Worm (Caenorhabditis elegans): ENCODE measurements around the gene ser-6.

ser-6 gene

DNA sequence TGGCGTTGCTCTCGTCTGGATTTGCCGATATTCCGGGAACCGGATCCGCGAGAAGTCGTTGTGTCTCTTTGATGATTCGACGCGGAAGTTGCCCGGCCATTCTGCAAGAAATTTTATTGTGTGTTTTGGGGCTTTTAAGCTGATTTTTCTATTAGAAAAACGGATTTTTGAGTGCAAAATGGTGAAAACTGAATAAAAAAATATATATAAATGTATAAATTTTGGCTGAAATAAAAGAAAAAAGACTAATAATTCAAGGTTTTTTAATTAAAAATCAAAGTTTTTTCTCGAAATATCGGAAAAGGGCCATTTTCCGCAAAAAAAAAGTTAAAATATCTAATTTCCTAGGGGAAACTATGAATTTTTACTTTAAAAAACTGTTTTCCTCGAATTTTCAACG is 34.3 kb upstream of the ser-6 start, which contains the start of gene ubc-13:
ubc-13 (minus strand) TSS at position 101 of the 400 bp plus-strand sequence.
- TF ChIP-seq pqm-1 (tag; optimal IDR thresholded peaks at IDR 0.05) (no peak), ceh-30 (tag; optimal IDR thresholded peaks at IDR 0.05) (no peak), ets-4 (tag; optimal IDR thresholded peaks at IDR 0.05) (no peak), sox-2 (GFP tag; IDR thresholded peaks at IDR 0.05) (no peak), pat-9 (tag; optimal IDR thresholded peaks at IDR 0.05) (no peak), unc-42 (tag; optimal IDR thresholded peaks at IDR 0.05) (no peak), fkh-10 (GFP tag; optimal IDR thresholded peaks at IDR 0.05) (no peak), K02D7.2 (tag; optimal IDR thresholded peaks at IDR 0.05) (no peak), ceh-48 (tag; optimal IDR thresholded peaks at IDR 0.05) (no peak), ceh-6 (GFP tag; optimal IDR thresholded peaks at IDR 0.05) (no peak), unc-86 (tag; optimal IDR thresholded peaks at IDR 0.05) (no peak), ceh-24 (tag; optimal IDR thresholded peaks at IDR 0.05) (no peak), F13H6.1 (tag; optimal IDR thresholded peaks at IDR 0.05) (no peak), elt-2 (tag; optimal IDR thresholded peaks at IDR 0.05) (no peak), pag-3 (tag; optimal IDR thresholded peaks at IDR 0.05; ENCODE audit: borderline replicate concordance) (no peak), rnt-1 (tag; optimal IDR thresholded peaks at IDR 0.05) (no peak), hlh-13 (GFP tag; optimal IDR thresholded peaks at IDR 0.05) (no peak), eyg-1 (tag; optimal IDR thresholded peaks at IDR 0.05) (no peak), K09A11.1 (tag; optimal IDR thresholded peaks at IDR 0.05; ENCODE audit: insufficient read depth) (no peak), pha-4 (tag; optimal IDR thresholded peaks at IDR 0.05) (no peak)

DNA sequence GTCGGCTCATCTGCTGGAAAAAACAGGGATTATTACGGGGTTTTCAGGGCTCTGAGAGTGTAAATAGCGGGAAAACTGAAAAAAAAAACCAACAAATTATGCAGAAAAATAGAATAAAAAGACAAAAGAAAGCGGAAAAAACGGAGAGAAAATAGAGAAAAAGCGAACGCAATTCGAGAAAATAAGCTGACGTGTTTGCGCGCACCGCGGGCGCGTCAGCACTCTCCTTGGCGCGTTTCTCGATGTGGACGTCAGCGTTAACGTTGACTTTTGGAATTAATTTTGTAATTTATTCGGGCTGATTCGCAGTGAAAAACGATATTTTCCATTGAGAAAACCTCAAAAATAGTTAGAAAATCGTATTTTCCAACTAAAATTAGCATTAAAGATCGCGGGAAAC is 31.5 kb upstream of the ser-6 start, which contains the start of gene manf-1:
manf-1 (minus strand) TSS at position 13 of the 400 bp plus-strand sequence.
- TF ChIP-seq sdc-2 (tag; optimal IDR thresholded peaks at IDR 0.05): no peak
- peak; percentile 26 for TF ChIP-seq nfya-1 (tag; optimal IDR thresholded peaks at IDR 0.05)
- TF ChIP-seq syd-9 (tag; optimal IDR thresholded peaks at IDR 0.05): no peak
- peak; percentile 11 for TF ChIP-seq ceh-30 (tag; optimal IDR thresholded peaks at IDR 0.05)
- peak; percentile 11 for TF ChIP-seq ceh-31 (tag; optimal IDR thresholded peaks at IDR 0.05)
- TF ChIP-seq hlh-30 (tag; optimal IDR thresholded peaks at IDR 0.05; ENCODE audit: insufficient read depth): no peak

DNA sequence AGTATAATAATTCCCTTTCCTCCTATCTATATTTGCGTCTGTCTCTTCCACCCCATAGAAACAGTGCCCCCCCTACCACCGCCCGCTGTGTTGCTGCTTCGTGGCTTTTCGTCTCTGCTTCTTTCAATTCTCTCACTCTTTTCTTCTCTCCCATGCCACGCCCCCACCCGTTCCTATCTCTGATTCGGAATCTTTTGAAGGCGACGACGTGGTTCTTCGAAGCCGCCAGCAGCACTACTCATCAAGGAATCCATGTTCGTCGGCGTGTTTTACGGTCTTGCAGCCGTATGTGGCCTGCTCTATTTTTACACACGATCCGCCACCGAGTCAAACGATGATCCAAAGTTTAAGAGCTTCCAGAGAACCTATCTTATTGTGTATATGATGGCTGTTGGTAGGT is 28.7 kb upstream of the ser-6 start, which contains the start of gene samt-1:
samt-1 (plus strand) TSS at position 176 of the 400 bp plus-strand sequence.
- TF ChIP-seq eyg-1 (tag; optimal IDR thresholded peaks at IDR 0.05) (no peak), npax-4 (tag; optimal IDR thresholded peaks at IDR 0.05) (no peak), hlh-30 (tag; optimal IDR thresholded peaks at IDR 0.05; ENCODE audit: insufficient read depth) (no peak), ceh-45 (GFP tag; IDR thresholded peaks at IDR 0.05) (no peak), pag-3 (tag; optimal IDR thresholded peaks at IDR 0.05; ENCODE audit: borderline replicate concordance) (no peak), ceh-18 (tag; optimal IDR thresholded peaks at IDR 0.05) (no peak), ceh-14 (tag; optimal IDR thresholded peaks at IDR 0.05) (no peak), nhr-232 (tag; optimal IDR thresholded peaks at IDR 0.05) (no peak), hlh-15 (tag; optimal IDR thresholded peaks at IDR 0.05) (no peak), ama-1 (optimal IDR thresholded peaks at IDR 0.05) (no peak)

DNA sequence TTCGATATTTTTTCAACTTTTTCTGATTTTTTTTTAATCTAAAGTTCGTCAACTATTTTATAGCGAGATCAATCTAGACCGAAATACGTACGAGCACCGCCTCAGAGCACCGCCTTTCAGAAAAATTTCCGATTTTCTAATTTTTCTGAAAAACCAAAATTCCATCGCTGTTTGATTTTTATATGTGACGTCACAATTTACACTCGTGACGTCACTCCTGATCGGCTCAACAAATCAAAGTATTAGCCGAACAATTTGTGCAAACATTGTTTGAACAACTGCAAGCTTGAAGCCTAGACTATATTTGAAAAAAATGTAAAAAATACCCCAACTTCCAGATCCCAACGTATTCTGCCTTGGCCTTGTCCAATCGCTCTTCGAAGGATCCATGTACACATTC is 24.7 kb upstream of the ser-6 start:
- TF ChIP-seq fkh-10 (GFP tag; optimal IDR thresholded peaks at IDR 0.05) (no peak), sox-4 (tag; optimal IDR thresholded peaks at IDR 0.05) (no peak)

DNA sequence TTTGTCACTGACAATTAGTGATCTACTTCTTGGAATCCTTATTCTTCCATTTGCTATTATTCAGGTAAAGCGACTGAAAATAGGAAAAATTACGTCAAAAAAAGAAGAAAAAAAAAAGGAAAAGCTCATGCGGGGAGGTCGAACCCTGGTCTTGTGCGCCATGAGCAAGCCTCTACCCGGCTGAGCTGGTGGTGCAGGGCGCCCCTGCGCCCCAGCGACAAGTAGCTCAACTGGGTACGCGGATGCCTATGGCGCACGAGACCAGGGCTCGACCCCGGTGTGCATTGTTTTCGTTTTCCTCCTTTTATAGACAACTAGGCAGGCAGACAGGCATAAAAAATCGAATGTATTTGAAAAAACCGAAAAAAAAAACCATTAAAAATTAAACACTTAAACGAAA is 344 bp downstream of the ser-6 start:
- no peak for TF ChIP-seq elt-4 (tag; optimal IDR thresholded peaks at IDR 0.05)
- no peak for TF ChIP-seq hlh-15 (tag; optimal IDR thresholded peaks at IDR 0.05)
- no peak for TF ChIP-seq hlh-8 (tag; optimal IDR thresholded peaks at IDR 0.05)
- no peak for TF ChIP-seq madf-2 (tag; optimal IDR thresholded peaks at IDR 0.05)

Data from whole organism, late embryonic.